Worm (Caenorhabditis elegans): Measurements from ENCODE around the gene rps-2.

rps-2 gene

DNA sequence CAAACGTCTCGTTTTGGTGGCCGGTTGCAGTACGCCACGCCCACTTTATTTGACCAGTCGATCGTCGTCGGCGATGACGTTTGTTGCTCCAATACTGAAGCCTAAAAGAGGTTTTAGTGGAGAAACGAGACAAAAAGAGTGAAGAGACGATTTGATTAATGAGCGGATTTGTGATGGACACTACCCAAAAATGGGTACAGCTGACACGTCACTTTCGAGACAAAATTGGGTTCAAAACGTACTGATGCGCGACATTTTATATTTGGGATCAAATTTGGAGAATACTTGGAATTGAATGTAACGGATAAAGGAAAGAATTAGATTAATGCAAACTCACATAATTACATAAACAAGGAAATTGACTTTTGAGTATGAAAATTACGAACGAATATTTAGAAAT lies 28.7 kb downstream of the rps-2 start, which contains the start of gene ilys-4:
ilys-4 (minus strand) TSS at position 101 of the 400 bp plus-strand sequence.
- no peak for TF ChIP-seq sptf-1 (tag; optimal IDR thresholded peaks at IDR 0.05)
- no peak for TF ChIP-seq mep-1 (tag; optimal IDR thresholded peaks at IDR 0.05)
- no peak for TF ChIP-seq drap-1 (GFP tag; optimal IDR thresholded peaks at IDR 0.05)
- no peak for TF ChIP-seq sem-2 (GFP tag; optimal IDR thresholded peaks at IDR 0.05)
- TF ChIP-seq mab-5 (tag; optimal IDR thresholded peaks at IDR 0.05) = no peak
- no peak for TF ChIP-seq nhr-76 (tag; optimal IDR thresholded peaks at IDR 0.05)
- no peak for TF ChIP-seq lin-32 (GFP tag; optimal IDR thresholded peaks at IDR 0.05)
- no peak for TF ChIP-seq ceh-43 (GFP tag; optimal IDR thresholded peaks at IDR 0.05)
- TF ChIP-seq ces-1 (GFP tag; optimal IDR thresholded peaks at IDR 0.05) = no peak
- TF ChIP-seq bed-3 (GFP tag; optimal IDR thresholded peaks at IDR 0.05) = no peak
- no peak for TF ChIP-seq pha-4 (tag; optimal IDR thresholded peaks at IDR 0.05)
- TF ChIP-seq hlh-1 (tag; optimal IDR thresholded peaks at IDR 0.05) = no peak
- TF ChIP-seq ham-2 (GFP tag; optimal IDR thresholded peaks at IDR 0.05) = no peak
- TF ChIP-seq unc-62 (GFP tag; optimal IDR thresholded peaks at IDR 0.05) = no peak
- TF ChIP-seq elt-1 (tag; optimal IDR thresholded peaks at IDR 0.05; ENCODE audit: borderline replicate concordance, insufficient read depth) = no peak
- TF ChIP-seq zip-8 (tag; optimal IDR thresholded peaks at IDR 0.05) = no peak

ce11 chrIV:7881726-7882125 lies 44.5 kb downstream of the rps-2 start, which contains the start of gene atic-1:
TSS of gene atic-1 (plus strand) at chrIV:7882026.
- no peak for TF ChIP-seq drap-1 (GFP tag; optimal IDR thresholded peaks at IDR 0.05)
- no peak for TF ChIP-seq lin-32 (GFP tag; optimal IDR thresholded peaks at IDR 0.05)
- TF ChIP-seq snpc-4 (tag; optimal IDR thresholded peaks at IDR 0.05) = no peak
- no peak for TF ChIP-seq mls-2 (tag; optimal IDR thresholded peaks at IDR 0.05)
- no peak for TF ChIP-seq tbx-8 (GFP tag; optimal IDR thresholded peaks at IDR 0.05)
- TF ChIP-seq sem-2 (GFP tag; optimal IDR thresholded peaks at IDR 0.05) = no peak
- TF ChIP-seq ceh-43 (GFP tag; optimal IDR thresholded peaks at IDR 0.05) = no peak
- no peak for TF ChIP-seq M03D4.4 (tag; optimal IDR thresholded peaks at IDR 0.05)
- TF ChIP-seq unc-39 (tag; optimal IDR thresholded peaks at IDR 0.05) = no peak
- no peak for TF ChIP-seq lsy-2 (tag; optimal IDR thresholded peaks at IDR 0.05)
- no peak for TF ChIP-seq cnd-1 (tag; optimal IDR thresholded peaks at IDR 0.05)
- TF ChIP-seq flh-1 (GFP tag; optimal IDR thresholded peaks at IDR 0.05) = no peak
- TF ChIP-seq nhr-2 (tag; optimal IDR thresholded peaks at IDR 0.05) = no peak

DNA sequence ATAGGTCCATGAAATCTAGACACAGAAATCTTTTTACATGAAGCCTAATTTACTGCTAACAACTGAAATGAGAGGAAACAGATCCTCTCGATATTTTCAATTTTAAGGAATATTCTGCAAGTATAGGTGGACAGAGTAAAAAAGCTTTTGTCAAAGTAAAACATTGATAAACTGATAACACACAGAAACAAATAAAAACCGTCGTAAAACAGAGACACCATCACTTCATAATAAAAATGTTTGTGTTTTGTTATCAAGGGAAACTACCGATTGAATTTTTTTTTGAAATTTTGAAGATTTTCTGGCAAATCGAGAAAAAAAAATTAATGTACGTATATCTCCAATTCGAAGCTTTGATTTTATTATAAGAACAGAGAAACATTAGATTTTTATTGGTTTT lies 45.0 kb downstream of the rps-2 start:
- TF ChIP-seq elt-1 (tag; optimal IDR thresholded peaks at IDR 0.05; ENCODE audit: borderline replicate concordance, insufficient read depth) = no peak

- TF ChIP-seq bed-3 (GFP tag; optimal IDR thresholded peaks at IDR 0.05) (no peak), unc-62 (GFP tag; optimal IDR thresholded peaks at IDR 0.05) (no peak)
These were observed 47.2 kb downstream of the rps-2 start, which contains the start of gene srt-73 for ce11 chrIV:7879017-7879416. TSS of gene srt-73 (plus strand) at chrIV:7879317.

DNA sequence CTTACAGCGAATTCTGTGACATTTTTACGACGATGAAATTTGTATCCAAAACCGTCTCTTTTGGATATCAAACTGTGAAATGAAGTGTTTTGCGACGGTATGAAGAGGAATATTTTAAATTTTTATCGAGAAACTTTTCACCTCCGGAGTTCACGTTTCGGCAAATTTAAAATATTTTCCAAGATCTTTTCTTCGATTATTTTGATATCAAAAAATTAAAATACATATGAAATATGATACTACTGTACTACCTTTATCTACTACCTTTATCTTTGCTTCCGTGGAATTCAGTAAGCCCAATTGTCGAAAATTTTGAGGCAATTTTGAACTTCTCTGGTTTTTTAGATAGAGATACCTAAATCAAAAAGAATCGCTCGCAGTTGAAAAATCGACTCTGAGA lies 48.4 kb downstream of the rps-2 start, which contains the start of gene kin-26:
kin-26 (minus strand) TSS at position 101 of the 400 bp plus-strand sequence.
- TF ChIP-seq mab-5 (tag; optimal IDR thresholded peaks at IDR 0.05) (no peak), lsy-2 (tag; optimal IDR thresholded peaks at IDR 0.05) (no peak), lin-32 (GFP tag; optimal IDR thresholded peaks at IDR 0.05) (no peak), nhr-28 (tag; optimal IDR thresholded peaks at IDR 0.05) (no peak), mep-1 (tag; optimal IDR thresholded peaks at IDR 0.05) (no peak), ham-2 (GFP tag; optimal IDR thresholded peaks at IDR 0.05) (no peak)

- no peak for TF ChIP-seq tbx-8 (GFP tag; optimal IDR thresholded peaks at IDR 0.05)
- no peak for TF ChIP-seq zip-8 (tag; optimal IDR thresholded peaks at IDR 0.05)
These were observed 48.9 kb downstream of the rps-2 start for ce11 chrIV:7877255-7877654.
